Fruit fly (Drosophila melanogaster) whole organism, embryonic: ENCODE data around the gene Gcat.
A peak's percentile ranks its signal among the peaks of the same experiment; 100 is the strongest.

Source experiments
- Blimp-1 ChIP-seq: fragments of 200-800 bp; sonication (Bioruptor generic); optimal IDR thresholded peaks from 3 replicates; lab custom pipeline; 2018; ENCODE audit warnings: missing biosample characterization, missing genetic modification characterization, mild to moderate bottlenecking, moderate library complexity, missing genetic modification reagents
- CG10209 ChIP-seq: fragments of 200-800 bp; sonication (Bioruptor generic); optimal IDR thresholded peaks from 3 replicates; lab custom pipeline; 2017; ENCODE audit warnings: missing biosample characterization, mild to moderate bottlenecking, missing genetic modification characterization, missing genetic modification reagents
- CG10274 ChIP-seq: fragments of 200-800 bp; sonication (Bioruptor generic); optimal IDR thresholded peaks from 3 replicates; lab custom pipeline; 2017; ENCODE audit warnings: missing biosample characterization, mild to moderate bottlenecking, missing genetic modification characterization
- CG11504 ChIP-seq: fragments of 200-800 bp; sonication (Bioruptor generic); optimal IDR thresholded peaks from 3 replicates; lab custom pipeline; 2019; ENCODE audit warnings: missing biosample characterization, mild to moderate bottlenecking, missing genetic modification characterization, moderate library complexity
- CG12071 ChIP-seq: fragments of 200-800 bp; sonication (Bioruptor generic); optimal IDR thresholded peaks from 3 replicates; lab custom pipeline; 2018; ENCODE audit warnings: missing biosample characterization, mild to moderate bottlenecking, missing genetic modification characterization
- CG12659 ChIP-seq: fragments of 200-800 bp; sonication (Bioruptor generic); optimal IDR thresholded peaks from 3 replicates; lab custom pipeline; 2017; ENCODE audit warnings: mild to moderate bottlenecking, missing biosample characterization, missing genetic modification reagents, missing genetic modification characterization
- CG14860 ChIP-seq: fragments of 200-800 bp; sonication (Bioruptor generic); IDR thresholded peaks from 3 replicates; pipeline ENCODE4 v1.3.6; 2022; ENCODE audit warnings: missing biosample characterization, missing genetic modification characterization; ENCODE audit not compliant: partially characterized antibody
- CG15011 ChIP-seq: fragments of 200-800 bp; sonication (Bioruptor generic); optimal IDR thresholded peaks from 3 replicates; lab custom pipeline; 2018; ENCODE audit warnings: missing biosample characterization, mild to moderate bottlenecking, missing genetic modification characterization
- CG1529 ChIP-seq: fragments of 200-800 bp; sonication (Bioruptor generic); optimal IDR thresholded peaks from 3 replicates; lab custom pipeline; 2018; ENCODE audit warnings: missing biosample characterization, missing genetic modification characterization
- CG1603 ChIP-seq: fragments of 200-800 bp; sonication (Bioruptor generic); optimal IDR thresholded peaks from 2 replicates; lab custom pipeline; 2019; ENCODE audit warnings: missing biosample characterization, mild to moderate bottlenecking, missing genetic modification characterization, moderate library complexity
- CG18619 ChIP-seq: fragments of 200-800 bp; sonication (Bioruptor generic); optimal IDR thresholded peaks from 3 replicates; lab custom pipeline; 2017; ENCODE audit warnings: missing biosample characterization, mild to moderate bottlenecking, missing genetic modification characterization
- CG30431 ChIP-seq: fragments of 200-800 bp; sonication (Bioruptor generic); optimal IDR thresholded peaks from 2 replicates; lab custom pipeline; 2017; ENCODE audit warnings: missing biosample characterization, missing genetic modification characterization
- CG34422 ChIP-seq: fragments of 200-800 bp; sonication (Bioruptor generic); IDR thresholded peaks from 3 replicates; pipeline ENCODE4 v1.3.6; 2022; ENCODE audit warnings: missing biosample characterization, missing genetic modification characterization
- CG4404 ChIP-seq: fragments of 200-800 bp; sonication (Bioruptor generic); IDR thresholded peaks from 2 replicates; pipeline ENCODE4 v1.3.6; 2022; ENCODE audit warnings: missing biosample characterization, missing genetic modification characterization
- CG6272 ChIP-seq: fragments of 200-800 bp; sonication (Bioruptor generic); IDR thresholded peaks from 2 replicates; pipeline ENCODE4 v1.3.6; 2022; ENCODE audit warnings: missing biosample characterization, missing genetic modification characterization
- CG6791 ChIP-seq: fragments of 200-800 bp; sonication (Bioruptor generic); IDR thresholded peaks from 3 replicates; pipeline ENCODE4 v1.3.6; 2022; ENCODE audit warnings: missing biosample characterization, missing genetic modification characterization; ENCODE audit not compliant: partially characterized antibody
- CG9797 ChIP-seq: fragments of 200-800 bp; sonication (Bioruptor generic); optimal IDR thresholded peaks from 3 replicates; lab custom pipeline; 2018; ENCODE audit warnings: missing biosample characterization, mild to moderate bottlenecking, missing genetic modification characterization
- CG9876 ChIP-seq: fragments of 200-800 bp; sonication (Bioruptor generic); optimal IDR thresholded peaks from 2 replicates; lab custom pipeline; 2016; ENCODE audit warnings: missing biosample characterization, missing genetic modification characterization
- CG9932 ChIP-seq: fragments of 200-800 bp; sonication (Bioruptor generic); IDR thresholded peaks from 2 replicates; pipeline ENCODE4 v1.3.6; 2022; ENCODE audit warnings: missing biosample characterization, missing genetic modification characterization
- CrebB ChIP-seq: fragments of 200-800 bp; sonication (Bioruptor generic); optimal IDR thresholded peaks from 3 replicates; lab custom pipeline; 2018; ENCODE audit warnings: missing biosample characterization, mild to moderate bottlenecking, missing genetic modification characterization
- Dll ChIP-seq: fragments of 200-800 bp; sonication (Bioruptor generic); IDR thresholded peaks from 4 replicates; pipeline ENCODE4 v1.3.6; 2022; ENCODE audit warnings: missing biosample characterization, missing genetic modification characterization; ENCODE audit not compliant: partially characterized antibody
- Dref ChIP-seq: fragments of 200-800 bp; sonication (Bioruptor generic); IDR thresholded peaks from 2 replicates; pipeline ENCODE4 v1.3.6; 2022; ENCODE audit warnings: missing biosample characterization, missing genetic modification characterization
- Ets97D ChIP-seq: fragments of 200-800 bp; sonication (Bioruptor generic); optimal IDR thresholded peaks from 3 replicates; lab custom pipeline; 2016; ENCODE audit warnings: missing biosample characterization, missing genetic modification characterization
- H15 ChIP-seq: fragments of 200-800 bp; sonication (Bioruptor generic); IDR thresholded peaks from 3 replicates; pipeline ENCODE4 v1.3.6; 2022; ENCODE audit warnings: missing biosample characterization, missing genetic modification characterization
- Hsf ChIP-seq: fragments of 200-800 bp; sonication (Bioruptor generic); optimal IDR thresholded peaks from 3 replicates; lab custom pipeline; 2016; ENCODE audit warnings: missing biosample characterization, missing genetic modification characterization
- Lhr ChIP-seq: fragments of 200-800 bp; sonication (Bioruptor generic); optimal IDR thresholded peaks from 3 replicates; lab custom pipeline; 2017; ENCODE audit warnings: mild to moderate bottlenecking, missing biosample characterization, missing genetic modification reagents, missing genetic modification characterization
- MBD-R2 ChIP-seq: fragments of 200-800 bp; sonication (Bioruptor generic); IDR thresholded peaks from 2 replicates; pipeline ENCODE4 v1.3.6; 2022; ENCODE audit warnings: missing biosample characterization, missing genetic modification characterization
- Med ChIP-seq: fragments of 200-800 bp; sonication (Bioruptor generic); peaks from one replicate; lab custom pipeline; 2016; ENCODE audit warnings: missing biosample characterization, missing genetic modification characterization, mild to moderate bottlenecking, inconsistent platforms, moderate library complexity
- Mes4 ChIP-seq: fragments of 200-800 bp; sonication (Bioruptor generic); optimal IDR thresholded peaks from 2 replicates; lab custom pipeline; 2016; ENCODE audit warnings: missing biosample characterization, missing genetic modification characterization
- Mrtf ChIP-seq: fragments of 200-800 bp; sonication (Bioruptor generic); IDR thresholded peaks from 3 replicates; pipeline ENCODE4 v1.3.6; 2022; ENCODE audit warnings: missing biosample characterization, missing genetic modification characterization
- Myb ChIP-seq: fragments of 200-800 bp; sonication (Bioruptor generic); optimal IDR thresholded peaks from 2 replicates; lab custom pipeline; 2016; ENCODE audit warnings: missing biosample characterization, missing genetic modification characterization
- Rx ChIP-seq: fragments of 200-800 bp; sonication (Bioruptor generic); IDR thresholded peaks from 2 replicates; pipeline ENCODE4 v1.3.6; 2022; ENCODE audit warnings: missing biosample characterization, missing genetic modification characterization
- Six4 ChIP-seq: fragments of 200-800 bp; sonication (Bioruptor generic); optimal IDR thresholded peaks from 2 replicates; lab custom pipeline; 2016; ENCODE audit warnings: missing biosample characterization, missing genetic modification characterization
- Sry-δ ChIP-seq: fragments of 200-800 bp; sonication (Bioruptor generic); optimal IDR thresholded peaks from 2 replicates; lab custom pipeline; 2016; ENCODE audit warnings: missing biosample characterization, missing genetic modification characterization
- amos ChIP-seq: fragments of 200-800 bp; sonication (Bioruptor generic); IDR thresholded peaks from 2 replicates; pipeline ENCODE4 v1.3.6; 2022; ENCODE audit warnings: missing biosample characterization, missing genetic modification characterization; ENCODE audit not compliant: partially characterized antibody
- chn ChIP-seq: fragments of 200-800 bp; sonication (Bioruptor generic); optimal IDR thresholded peaks from 2 replicates; lab custom pipeline; 2016; ENCODE audit warnings: missing biosample characterization, missing genetic modification characterization
- crc ChIP-seq: fragments of 200-800 bp; sonication (Bioruptor generic); optimal IDR thresholded peaks from 2 replicates; lab custom pipeline; 2016; ENCODE audit warnings: missing biosample characterization, missing genetic modification characterization
- crp ChIP-seq, 2 experiments: fragments of 200-800 bp; sonication (Bioruptor generic); optimal IDR thresholded peaks; 2 replicates in 1 of 2; 3 replicates in 1 of 2; lab custom pipeline; 2017; ENCODE audit warnings: missing biosample characterization in 2 of 2, missing genetic modification characterization in 2 of 2, mild to moderate bottlenecking in 1 of 2, moderate library complexity in 1 of 2
- dysf ChIP-seq: fragments of 200-800 bp; sonication (Bioruptor generic); IDR thresholded peaks from 3 replicates; pipeline ENCODE4 v1.3.6; 2022; ENCODE audit warnings: missing biosample characterization, missing genetic modification characterization
- emc ChIP-seq: fragments of 200-800 bp; sonication (Bioruptor generic); optimal IDR thresholded peaks from 2 replicates; lab custom pipeline; 2016; ENCODE audit warnings: missing biosample characterization, missing genetic modification characterization
- gt ChIP-seq: fragments of 200-800 bp; sonication (Bioruptor generic); IDR thresholded peaks from 2 replicates; pipeline ENCODE4 v1.3.6; 2022; ENCODE audit warnings: missing biosample characterization, missing genetic modification characterization
- hb ChIP-seq: fragments of 200-800 bp; sonication (Bioruptor generic); IDR thresholded peaks from 3 replicates; pipeline ENCODE4 v1.3.6; 2022; ENCODE audit warnings: missing biosample characterization, missing genetic modification characterization; ENCODE audit not compliant: partially characterized antibody
- ind ChIP-seq: fragments of 200-800 bp; sonication (Bioruptor generic); optimal IDR thresholded peaks from 3 replicates; lab custom pipeline; 2016; ENCODE audit warnings: missing biosample characterization, missing genetic modification characterization
- kah ChIP-seq: fragments of 200-800 bp; sonication (Bioruptor generic); optimal IDR thresholded peaks from 2 replicates; lab custom pipeline; 2018; ENCODE audit warnings: missing biosample characterization, mild to moderate bottlenecking, missing genetic modification characterization
- mld ChIP-seq: fragments of 200-800 bp; sonication (Bioruptor generic); IDR thresholded peaks from 3 replicates; pipeline ENCODE4 v1.3.6; 2022; ENCODE audit warnings: missing biosample characterization, missing genetic modification characterization; ENCODE audit not compliant: partially characterized antibody
- nerfin-2 ChIP-seq: fragments of 200-800 bp; sonication (Bioruptor generic); IDR thresholded peaks from 2 replicates; pipeline ENCODE4 v1.3.6; 2022; ENCODE audit warnings: missing biosample characterization, missing genetic modification characterization; ENCODE audit not compliant: partially characterized antibody
- scrt ChIP-seq: fragments of 200-800 bp; sonication (Bioruptor generic); optimal IDR thresholded peaks from 2 replicates; lab custom pipeline; 2018; ENCODE audit warnings: missing biosample characterization, mild to moderate bottlenecking, missing genetic modification characterization, moderate library complexity
- tll ChIP-seq, 2 experiments: fragments of 200-800 bp in 1 of 2; fragments of >200 bp in 1 of 2; sonication (Bioruptor generic) in 1 of 2; optimal IDR thresholded peaks; 2 replicates each; lab custom pipeline; 2017 to 2019; ENCODE audit warnings: missing biosample characterization in 2 of 2, missing genetic modification characterization in 2 of 2, mild to moderate bottlenecking in 1 of 2, moderate library complexity in 1 of 2
- zen2 ChIP-seq: fragments of 200-800 bp; sonication (Bioruptor generic); IDR thresholded peaks from 3 replicates; pipeline ENCODE4 v1.3.6; 2022; ENCODE audit warnings: missing biosample characterization, missing genetic modification characterization; ENCODE audit not compliant: partially characterized antibody

The Gcat gene

DNA sequence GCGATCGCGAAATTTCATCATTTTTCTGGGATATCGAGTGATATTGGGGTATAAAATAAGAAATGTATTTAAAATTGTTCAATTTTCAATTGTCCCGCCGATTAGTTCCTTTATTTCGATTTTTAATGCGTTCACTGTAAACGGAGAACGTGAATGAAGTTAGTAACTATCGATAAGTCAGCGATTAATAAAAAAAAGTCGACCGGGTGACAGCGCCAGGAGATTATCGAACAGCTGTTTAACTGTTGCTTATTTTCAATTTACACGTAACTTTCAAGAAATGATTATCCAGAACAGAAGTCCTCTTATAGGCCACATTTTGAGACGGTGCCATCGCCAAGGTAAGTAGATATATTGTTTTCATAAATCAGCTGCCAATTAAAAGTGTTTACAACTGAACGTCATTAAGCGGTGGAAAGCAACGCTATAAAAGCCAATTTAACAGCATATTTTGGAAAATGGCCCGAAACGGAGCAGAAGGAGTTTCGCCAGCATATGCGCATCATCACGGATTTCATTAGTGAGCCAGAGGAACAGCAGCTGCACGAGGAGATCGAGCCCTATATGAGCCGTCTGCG is 14.6 kb upstream of the Gcat start, which contains the start of gene CG14130 (continued):
- TF ChIP-seq tll (GFP tag; optimal IDR thresholded peaks at IDR 0.05; lab: Kevin White, UChicago), result peak in 1 of 2 experiments; percentile 1
- peak; percentile 91 for TF ChIP-seq nerfin-2 (GFP tag; lab: Robert Waterston, UW)
- TF ChIP-seq H15, result no peak
- TF ChIP-seq gt, result no peak
- TF ChIP-seq chn, result no peak
- peak; percentile 98 for TF ChIP-seq scrt (GFP tag; lab: Kevin White, UChicago)
- TF ChIP-seq CG9932, result no peak; the same call in 1 of the 2 replicates
- no peak for TF ChIP-seq kah
- TF ChIP-seq mld, result peak; percentile 86
- no peak for TF ChIP-seq CG12071 (GFP tag; lab: Kevin White, UChicago)
- TF ChIP-seq crc, result no peak
- peak; percentile 94 for TF ChIP-seq CG11504 (tag; lab: Kevin White, UChicago)
- no peak for TF ChIP-seq CG1603 (tag; lab: Kevin White, UChicago)
- TF ChIP-seq Rx (GFP tag; lab: Robert Waterston, UW), result no peak
- TF ChIP-seq amos (GFP tag; lab: Robert Waterston, UW), result peak; percentile 91
- peak; percentile 98 for TF ChIP-seq Dref (GFP tag; lab: Robert Waterston, UW)
- no peak for TF ChIP-seq CG10209 (GFP tag; lab: Kevin White, UChicago)
- no peak for TF ChIP-seq CG4404 (GFP tag; lab: Robert Waterston, UW)
- TF ChIP-seq ind (GFP tag; lab: Kevin White, UChicago), result no peak
- TF ChIP-seq CrebB, result no peak
- TF ChIP-seq CG14860, result peak; percentile 91
- no peak for TF ChIP-seq dysf (GFP tag; lab: Robert Waterston, UW)
- no peak for TF ChIP-seq CG18619
- no peak for TF ChIP-seq emc
- TF ChIP-seq Dll, result peak; percentile 94
- TF ChIP-seq Mrtf (GFP tag; lab: Robert Waterston, UW), result no peak
- peak; percentile 78 for TF ChIP-seq Myb (GFP tag; lab: Kevin White, UChicago)
- TF ChIP-seq zen2 (GFP tag; lab: Robert Waterston, UW), result peak; percentile 96
- TF ChIP-seq crp (GFP tag; optimal IDR thresholded peaks at IDR 0.05; lab: Kevin White, UChicago), result peak; percentile 50 to 95
- no peak for TF ChIP-seq CG1529 (GFP tag; lab: Kevin White, UChicago)
- TF ChIP-seq CG9797, result peak; percentile 4
- peak; percentile 39 for TF ChIP-seq CG12659 (GFP tag; lab: Kevin White, UChicago)
- peak; percentile 87 for TF ChIP-seq hb (GFP tag; lab: Robert Waterston, UW)
- TF ChIP-seq MBD-R2, result peak; percentile 92
- no peak for TF ChIP-seq CG15011 (GFP tag; lab: Kevin White, UChicago)
- no peak for TF ChIP-seq CG30431 (GFP tag; lab: Kevin White, UChicago)
- no peak for TF ChIP-seq Mes4
- no peak for TF ChIP-seq CG9876 (GFP tag; lab: Kevin White, UChicago)
- peak; percentile 34 for TF ChIP-seq Ets97D (GFP tag; lab: Kevin White, UChicago)
- TF ChIP-seq Blimp-1 (GFP tag; lab: Kevin White, UChicago), result no peak
- no peak for TF ChIP-seq Six4 (GFP tag; lab: Kevin White, UChicago)
- TF ChIP-seq CG6272, result no peak
- TF ChIP-seq CG6791 (GFP tag; lab: Robert Waterston, UW), result peak; percentile 94
- TF ChIP-seq Hsf (GFP tag; lab: Kevin White, UChicago), result no peak
- no peak for TF ChIP-seq Lhr (GFP tag; lab: Kevin White, UChicago)
- peak; percentile 75 for TF ChIP-seq Med (GFP tag; lab: Kevin White, UChicago)
- TF ChIP-seq CG34422 (GFP tag; lab: Robert Waterston, UW), result peak; percentile 56; the same call in 1 of the 3 replicates
- peak; percentile 91 for TF ChIP-seq Sry-δ (GFP tag; lab: Kevin White, UChicago)
- no peak for TF ChIP-seq CG10274 (GFP tag; lab: Kevin White, UChicago)
